Worm (Caenorhabditis elegans) whole organism, L4 larva: ENCODE measurements around the gene ccnk-1.

Experiments
- ces-1 ChIP-seq: fragments of 150-350 bp; sonication (generic microtip); optimal IDR thresholded peaks from 4 replicates; lab custom pipeline; 2014; ENCODE audit warnings: missing biosample characterization, missing genetic modification reagents, missing genetic modification characterization
- daf-19 ChIP-seq: fragments of 200-800 bp; sonication (Bioruptor generic); conservative IDR thresholded peaks from 2 replicates; pipeline ENCODE4 v1.3.6; 2022; ENCODE audit warnings: missing genetic modification characterization, missing compliant biosample characterization
- lin-38 ChIP-seq: fragments of 200-800 bp; sonication (Bioruptor generic); IDR thresholded peaks from 2 replicates; pipeline ENCODE4 v1.3.6; 2022; ENCODE audit warnings: missing genetic modification reagents, missing genetic modification characterization, missing compliant biosample characterization
- nhr-28 ChIP-seq: fragments of 150-350 bp; optimal IDR thresholded peaks from 2 replicates; lab custom pipeline; 2014; ENCODE audit warnings: missing biosample characterization, missing genetic modification characterization
- skn-1 ChIP-seq: fragments of 150-350 bp; optimal IDR thresholded peaks from 2 replicates; lab custom pipeline; 2014; ENCODE audit warnings: missing biosample characterization, missing genetic modification characterization
- tag-97 ChIP-seq: fragments of 200-800 bp; sonication (Bioruptor generic); IDR thresholded peaks from 2 replicates; pipeline ENCODE4 v1.3.6; 2022; ENCODE audit warnings: missing genetic modification characterization, missing compliant biosample characterization
- unc-130 ChIP-seq: sonication (generic microtip); optimal IDR thresholded peaks from 2 replicates; lab custom pipeline; 2016; ENCODE audit warnings: missing genetic modification reagents, missing genetic modification characterization, missing compliant biosample characterization

DNA sequence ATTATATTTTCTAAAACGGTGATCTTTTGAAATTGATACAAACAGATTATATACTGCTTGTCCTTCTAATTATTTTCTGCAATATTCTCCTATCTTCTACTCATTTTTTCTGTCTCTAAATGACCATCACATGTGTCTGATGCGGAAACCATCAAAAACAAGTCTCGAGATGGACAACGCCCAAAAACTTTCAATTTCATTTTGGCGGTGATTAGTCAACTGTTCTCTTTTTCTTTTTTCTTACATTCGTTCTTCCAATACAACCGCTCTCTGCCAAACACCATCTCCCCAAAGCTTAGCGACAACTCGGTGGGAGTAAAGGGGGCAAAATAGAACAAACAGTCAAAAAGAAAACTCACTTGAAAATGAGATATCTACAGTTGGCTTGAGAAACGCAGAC is 21.0 kb downstream of the ccnk-1 start:
- TF ChIP-seq tag-97 (GFP tag; lab: Robert Waterston, UW), result no peak
- no peak for TF ChIP-seq unc-130
- TF ChIP-seq daf-19 (GFP tag; lab: Robert Waterston, UW), result no peak
- no peak for TF ChIP-seq skn-1
- TF ChIP-seq ces-1, result no peak
- TF ChIP-seq nhr-28 (tag; lab: Kevin White, UChicago), result peak; percentile 30
- no peak for TF ChIP-seq lin-38 (GFP tag; lab: Robert Waterston, UW)
